Worm (Caenorhabditis elegans): ENCODE results near the gene F41F3.9.

ce11 chrV:4687944-4688505 lies 32.8 kb downstream of the F41F3.9 start, which contains the start of gene K03B4.2:
- no peak for TF ChIP-seq mep-1 (tag; optimal IDR thresholded peaks at IDR 0.05)
- no peak for TF ChIP-seq snpc-4 (tag; optimal IDR thresholded peaks at IDR 0.05)

Data from whole organism, mixed stage, embryonic.